Fruit fly (Drosophila melanogaster): Measurements from ENCODE around the gene CG9396.

Gene CG9396

DNA sequence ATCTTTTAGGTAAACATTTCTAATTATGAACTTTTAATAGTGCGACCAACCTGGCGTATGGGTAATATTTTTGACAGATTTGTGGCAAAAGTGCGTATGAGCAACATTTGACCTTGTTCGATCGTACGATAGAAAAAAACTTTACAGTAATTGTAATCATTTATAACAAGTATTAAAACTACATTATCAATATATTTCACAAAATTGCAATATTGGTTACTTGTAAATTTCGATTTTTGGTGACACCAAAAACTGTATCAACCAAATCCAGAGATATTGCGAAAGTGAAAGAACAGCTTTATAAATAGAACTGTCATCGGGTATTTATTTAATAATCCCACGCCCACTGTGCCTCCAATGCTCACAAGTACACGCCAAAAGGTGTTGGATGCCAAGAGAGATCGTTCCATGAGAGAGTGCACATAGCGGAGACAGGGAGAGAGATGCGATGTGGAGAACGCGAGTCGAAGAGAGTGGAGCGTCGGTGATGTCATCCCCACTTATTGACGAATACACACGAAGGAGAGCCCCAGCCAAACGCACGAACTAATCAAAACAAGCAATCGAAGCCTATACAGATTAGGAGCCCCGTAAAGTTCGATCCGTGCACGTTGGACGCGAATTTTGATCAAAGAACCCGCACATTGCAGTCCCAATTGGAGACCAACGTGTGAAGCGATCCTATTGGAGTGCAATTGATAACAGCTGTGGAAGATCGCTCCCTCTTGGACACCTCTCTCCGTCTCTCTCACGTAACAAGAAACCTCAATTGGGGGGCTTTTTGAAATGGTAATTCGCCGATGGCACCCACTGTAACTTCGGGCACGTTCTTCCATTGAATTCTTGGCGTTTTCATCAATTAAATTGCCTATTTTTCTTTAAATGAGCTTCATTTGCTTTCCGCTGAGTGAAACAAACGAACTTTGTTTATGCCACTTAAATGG is 38.0 kb downstream of the CG9396 start:
- no peak for TF ChIP-seq ato (GFP tag; IDR thresholded peaks at IDR 0.05; ENCODE audit: partially characterized antibody)
- TF ChIP-seq CG34422 (GFP tag; IDR thresholded peaks at IDR 0.05) = peak; percentile 84
- peak; percentile 87 for TF ChIP-seq cato (GFP tag; optimal IDR thresholded peaks at IDR 0.05; ENCODE audit: borderline replicate concordance)
- TF ChIP-seq dm (GFP tag; optimal IDR thresholded peaks at IDR 0.05) = peak; percentile 74
- peak; percentile 41 for TF ChIP-seq Sry-δ (GFP tag; optimal IDR thresholded peaks at IDR 0.05)
- TF ChIP-seq CG7372 (GFP tag; IDR thresholded peaks at IDR 0.05) = peak; percentile 92
- no peak for TF ChIP-seq br (optimal IDR thresholded peaks at IDR 0.05)
- peak; percentile 94 for TF ChIP-seq B-H2 (GFP tag; optimal IDR thresholded peaks at IDR 0.05)
- peak; percentile 89 for TF ChIP-seq CG12769 (tag; optimal IDR thresholded peaks at IDR 0.05)
- TF ChIP-seq CG1792 (GFP tag; optimal IDR thresholded peaks at IDR 0.05) = peak; percentile 86
- peak; percentile 57 for TF ChIP-seq MTF-1 (GFP tag; optimal IDR thresholded peaks at IDR 0.05; ENCODE audit: borderline replicate concordance)
- TF ChIP-seq sr (GFP tag; IDR thresholded peaks at IDR 0.05) = peak; percentile 64; the same call in 1 of the 3 replicates
- peak; percentile 14 for TF ChIP-seq ab (GFP tag; optimal IDR thresholded peaks at IDR 0.05)
- TF ChIP-seq CG14710 (tag; optimal IDR thresholded peaks at IDR 0.05) = peak; percentile 95
- peak; percentile 94 to 95 for TF ChIP-seq dpn (GFP tag; optimal IDR thresholded peaks at IDR 0.05)
- TF ChIP-seq chn (GFP tag; optimal IDR thresholded peaks at IDR 0.05) = peak; percentile 89
- TF ChIP-seq CG9727 (GFP tag; optimal IDR thresholded peaks at IDR 0.05) = peak; percentile 98
- TF ChIP-seq sob (GFP tag; IDR thresholded peaks at IDR 0.05) = peak; percentile 85
- TF ChIP-seq CoRest (tag; optimal IDR thresholded peaks at IDR 0.05) = peak; percentile 98
- no peak; the same call in 1 of the 2 replicates for TF ChIP-seq CG13287 (GFP tag; IDR thresholded peaks at IDR 0.05; ENCODE audit: partially characterized antibody)
- TF ChIP-seq ATbp (GFP tag; optimal IDR thresholded peaks at IDR 0.05) = peak; percentile 94
- peak; percentile 28 for TF ChIP-seq CG15479 (GFP tag; optimal IDR thresholded peaks at IDR 0.05)
- peak; percentile 95 for TF ChIP-seq CG9437 (GFP tag; optimal IDR thresholded peaks at IDR 0.05)
- TF ChIP-seq p53 (GFP tag; optimal IDR thresholded peaks at IDR 0.05) = peak; percentile 72
- TF ChIP-seq MBD-R2 (GFP tag; IDR thresholded peaks at IDR 0.05) = peak; percentile 73
- TF ChIP-seq CG11093 (GFP tag; IDR thresholded peaks at IDR 0.05) = peak; percentile 87
- TF ChIP-seq cas (GFP tag; IDR thresholded peaks at IDR 0.05) = peak; percentile 61
- TF ChIP-seq CG8290 (GFP tag; optimal IDR thresholded peaks at IDR 0.05) = peak; percentile 85
- peak; percentile 71 to 77 for TF ChIP-seq CG8290 (tag; optimal IDR thresholded peaks at IDR 0.05)
- TF ChIP-seq CG8924 (tag; optimal IDR thresholded peaks at IDR 0.05) = peak; percentile 98
- TF ChIP-seq CG6654 (GFP tag; optimal IDR thresholded peaks at IDR 0.05) = peak; percentile 90
- TF ChIP-seq CG14965 (GFP tag; optimal IDR thresholded peaks at IDR 0.05; ENCODE audit: borderline replicate concordance) = no peak
- peak; percentile 91 for TF ChIP-seq en (GFP tag; optimal IDR thresholded peaks at IDR 0.05)
- TF ChIP-seq cad (GFP tag; optimal IDR thresholded peaks at IDR 0.05) = no peak
- peak; percentile 94 for TF ChIP-seq vfl (GFP tag; optimal IDR thresholded peaks at IDR 0.05)
- peak; percentile 96 for TF ChIP-seq lab (GFP tag; optimal IDR thresholded peaks at IDR 0.05)
- TF ChIP-seq B-H1 (GFP tag; IDR thresholded peaks at IDR 0.05) = peak; percentile 79
- TF ChIP-seq CG17361 (GFP tag; IDR thresholded peaks at IDR 0.05) = peak; percentile 99
- TF ChIP-seq Aef1 (GFP tag; IDR thresholded peaks at IDR 0.05) = peak; percentile 84
- peak; percentile 92 for TF ChIP-seq danr (GFP tag; IDR thresholded peaks at IDR 0.05)
- TF ChIP-seq CG8359 (GFP tag; optimal IDR thresholded peaks at IDR 0.05; ENCODE audit: borderline replicate concordance) = peak; percentile 87
- TF ChIP-seq CG2889 (GFP tag; IDR thresholded peaks at IDR 0.05) = peak; percentile 71; the same call in 1 of the 3 replicates
- TF ChIP-seq onecut (GFP tag; IDR thresholded peaks at IDR 0.05) = peak; percentile 80
- TF ChIP-seq MESR4 (GFP tag; optimal IDR thresholded peaks at IDR 0.05) = peak; percentile 16
- peak; percentile 92 for TF ChIP-seq Nf-YC (tag; optimal IDR thresholded peaks at IDR 0.05)
- TF ChIP-seq disco-r (GFP tag; optimal IDR thresholded peaks at IDR 0.05) = peak; percentile 86
- TF ChIP-seq CG6272 (GFP tag; IDR thresholded peaks at IDR 0.05) = peak; percentile 82
- TF ChIP-seq tap (tag; optimal IDR thresholded peaks at IDR 0.05) = peak; percentile 88
- peak; percentile 90 for TF ChIP-seq CG7786 (GFP tag; optimal IDR thresholded peaks at IDR 0.05)

Measured in whole organism, embryonic.